Fruit fly (Drosophila melanogaster) whole organism, embryonic: Measurements from ENCODE around the gene miple1.

Source experiments
- Abd-B ChIP-seq: fragments of 200-800 bp; sonication (Bioruptor generic); optimal IDR thresholded peaks from 2 replicates; lab custom pipeline; 2018; ENCODE audit warnings: missing biosample characterization, mild to moderate bottlenecking, missing genetic modification characterization, moderate library complexity
- Bgb ChIP-seq: fragments of 200-800 bp; sonication (Bioruptor generic); IDR thresholded peaks from 2 replicates; pipeline ENCODE4 v1.3.6; 2022; ENCODE audit warnings: missing biosample characterization, missing genetic modification characterization; ENCODE audit not compliant: partially characterized antibody
- CG1024 ChIP-seq: fragments of 200-800 bp; sonication (Bioruptor generic); IDR thresholded peaks from 2 replicates; pipeline ENCODE4 v1.3.6; 2022; ENCODE audit warnings: missing biosample characterization, missing genetic modification characterization
- CG10431 ChIP-seq: fragments of 200-800 bp; sonication (Bioruptor generic); optimal IDR thresholded peaks from 3 replicates; lab custom pipeline; 2018; ENCODE audit warnings: missing biosample characterization, mild to moderate bottlenecking, missing genetic modification characterization
- CG10543 ChIP-seq: fragments of 200-800 bp; sonication (Bioruptor generic); optimal IDR thresholded peaks from 3 replicates; lab custom pipeline; 2017; ENCODE audit warnings: missing biosample characterization, mild to moderate bottlenecking, missing genetic modification characterization, moderate library complexity
- CG11085 ChIP-seq: fragments of 200-800 bp; sonication (Bioruptor generic); IDR thresholded peaks from 2 replicates; pipeline ENCODE4 v1.3.6; 2022; ENCODE audit warnings: missing biosample characterization, missing genetic modification characterization
- CG11398 ChIP-seq: fragments of 200-800 bp; sonication (Bioruptor generic); optimal IDR thresholded peaks from 2 replicates; lab custom pipeline; 2016; ENCODE audit warnings: missing biosample characterization, missing genetic modification characterization
- CG11560 ChIP-seq: fragments of 200-800 bp; sonication (Bioruptor generic); IDR thresholded peaks from 3 replicates; pipeline ENCODE4 v1.3.6; 2022; ENCODE audit warnings: missing biosample characterization, missing genetic modification characterization
- CG1647 ChIP-seq: fragments of 200-800 bp; sonication (Bioruptor generic); optimal IDR thresholded peaks from 3 replicates; lab custom pipeline; 2016; ENCODE audit warnings: missing biosample characterization, missing genetic modification characterization
- CG1832 ChIP-seq: fragments of 200-800 bp; sonication (Bioruptor generic); optimal IDR thresholded peaks from 2 replicates; lab custom pipeline; 2017; ENCODE audit warnings: missing biosample characterization, mild to moderate bottlenecking, missing genetic modification characterization, inconsistent platforms
- CG2199 ChIP-seq: fragments of 200-800 bp; sonication (Bioruptor generic); IDR thresholded peaks from 3 replicates; pipeline ENCODE4 v1.3.6; 2022; ENCODE audit warnings: missing biosample characterization, missing genetic modification characterization
- CG2875 ChIP-seq: fragments of 200-800 bp; sonication (Bioruptor generic); optimal IDR thresholded peaks from 2 replicates; lab custom pipeline; 2017; ENCODE audit warnings: missing biosample characterization, mild to moderate bottlenecking, missing genetic modification characterization, missing genetic modification reagents
- CG32772 ChIP-seq: fragments of 200-800 bp; sonication (Bioruptor generic); IDR thresholded peaks from 2 replicates; pipeline ENCODE4 v1.3.6; 2022; ENCODE audit warnings: missing biosample characterization, missing genetic modification characterization
- CG34224 ChIP-seq: fragments of 200-800 bp; sonication (Bioruptor generic); IDR thresholded peaks from 3 replicates; pipeline ENCODE4 v1.3.6; 2022; ENCODE audit warnings: missing biosample characterization, missing genetic modification characterization; ENCODE audit not compliant: partially characterized antibody
- CG42726 ChIP-seq: fragments of 200-800 bp; sonication (Bioruptor generic); IDR thresholded peaks from 2 replicates; pipeline ENCODE4 v1.3.6; 2022; ENCODE audit warnings: missing biosample characterization, missing genetic modification characterization; ENCODE audit not compliant: partially characterized antibody
- CG4360 ChIP-seq: fragments of 200-800 bp; sonication (Bioruptor generic); IDR thresholded peaks from 2 replicates; pipeline ENCODE4 v1.3.6; 2022; ENCODE audit warnings: missing biosample characterization, missing genetic modification characterization
- CG4404 ChIP-seq: fragments of 200-800 bp; sonication (Bioruptor generic); IDR thresholded peaks from 2 replicates; pipeline ENCODE4 v1.3.6; 2022; ENCODE audit warnings: missing biosample characterization, missing genetic modification characterization
- CG6765 ChIP-seq: fragments of 200-800 bp; sonication (Bioruptor generic); optimal IDR thresholded peaks from 3 replicates; lab custom pipeline; 2017; ENCODE audit warnings: missing biosample characterization, mild to moderate bottlenecking, missing genetic modification characterization
- CG7963 ChIP-seq: fragments of 200-800 bp; sonication (Bioruptor generic); IDR thresholded peaks from 3 replicates; pipeline ENCODE4 v1.3.6; 2022; ENCODE audit warnings: missing biosample characterization, missing genetic modification characterization; ENCODE audit not compliant: partially characterized antibody
- CG8388 ChIP-seq: fragments of 200-800 bp; sonication (Bioruptor generic); optimal IDR thresholded peaks from 2 replicates; lab custom pipeline; 2019; ENCODE audit warnings: missing biosample characterization, mild to moderate bottlenecking, missing genetic modification characterization, moderate library complexity
- Doc3 ChIP-seq: fragments of 200-800 bp; sonication (Bioruptor generic); IDR thresholded peaks from 3 replicates; pipeline ENCODE4 v1.3.6; 2022; ENCODE audit warnings: missing biosample characterization, missing genetic modification characterization; ENCODE audit not compliant: partially characterized antibody
- ERR ChIP-seq: fragments of 200-800 bp; sonication (Bioruptor generic); optimal IDR thresholded peaks from 2 replicates; lab custom pipeline; 2016; ENCODE audit warnings: missing biosample characterization, missing genetic modification characterization
- Ets97D ChIP-seq: fragments of 200-800 bp; sonication (Bioruptor generic); optimal IDR thresholded peaks from 3 replicates; lab custom pipeline; 2016; ENCODE audit warnings: missing biosample characterization, missing genetic modification characterization
- HHEX ChIP-seq: fragments of 200-800 bp; sonication (Bioruptor generic); optimal IDR thresholded peaks from 3 replicates; lab custom pipeline; 2017; ENCODE audit warnings: missing biosample characterization, mild to moderate bottlenecking, missing genetic modification characterization, missing genetic modification reagents
- HLH4C ChIP-seq: fragments of 200-800 bp; sonication (Bioruptor generic); IDR thresholded peaks from 3 replicates; pipeline ENCODE4 v1.3.6; 2022; ENCODE audit warnings: missing biosample characterization, missing genetic modification characterization; ENCODE audit not compliant: partially characterized antibody
- MBD-R2 ChIP-seq: fragments of 200-800 bp; sonication (Bioruptor generic); IDR thresholded peaks from 2 replicates; pipeline ENCODE4 v1.3.6; 2022; ENCODE audit warnings: missing biosample characterization, missing genetic modification characterization
- MESR4 ChIP-seq: fragments of 200-800 bp; sonication (Bioruptor generic); optimal IDR thresholded peaks from 2 replicates; lab custom pipeline; 2018; ENCODE audit warnings: missing biosample characterization, mild to moderate bottlenecking, missing genetic modification characterization, moderate library complexity
- NK7.1 ChIP-seq: fragments of 200-800 bp; sonication (Bioruptor generic); optimal IDR thresholded peaks from 3 replicates; lab custom pipeline; 2016; ENCODE audit warnings: missing biosample characterization, missing genetic modification characterization
- Opbp ChIP-seq: fragments of 200-800 bp; sonication (Bioruptor generic); IDR thresholded peaks from 3 replicates; pipeline ENCODE4 v1.3.6; 2022; ENCODE audit warnings: missing biosample characterization, missing genetic modification characterization; ENCODE audit not compliant: partially characterized antibody
- PHDP ChIP-seq: fragments of 200-800 bp; sonication (Bioruptor generic); optimal IDR thresholded peaks from 3 replicates; lab custom pipeline; 2018; ENCODE audit warnings: missing biosample characterization, mild to moderate bottlenecking, missing genetic modification characterization, moderate library complexity
- Sry-δ ChIP-seq: fragments of 200-800 bp; sonication (Bioruptor generic); optimal IDR thresholded peaks from 2 replicates; lab custom pipeline; 2016; ENCODE audit warnings: missing biosample characterization, missing genetic modification characterization
- Xbp1 ChIP-seq: fragments of 200-800 bp; sonication (Bioruptor generic); optimal IDR thresholded peaks from 3 replicates; lab custom pipeline; 2016; ENCODE audit warnings: missing biosample characterization, mild to moderate bottlenecking, missing genetic modification characterization
- YL-1 ChIP-seq: fragments of 200-800 bp; sonication (Bioruptor generic); optimal IDR thresholded peaks from 3 replicates; lab custom pipeline; 2017; ENCODE audit warnings: missing biosample characterization, mild to moderate bottlenecking, missing genetic modification characterization
- cato ChIP-seq: fragments of 200-800 bp; sonication (Bioruptor generic); optimal IDR thresholded peaks from 2 replicates; lab custom pipeline; 2016; ENCODE audit warnings: missing biosample characterization, missing genetic modification characterization, borderline replicate concordance
- chinmo ChIP-seq: fragments of 200-800 bp; sonication (Bioruptor generic); IDR thresholded peaks from 4 replicates; pipeline ENCODE4 v1.3.6; 2022; ENCODE audit warnings: missing biosample characterization, missing genetic modification characterization; ENCODE audit not compliant: partially characterized antibody
- eve ChIP-seq, 2 experiments: fragments of >200 bp; optimal IDR thresholded peaks; 2 replicates each; lab custom pipeline; 2017; ENCODE audit warnings: missing biosample characterization in 2 of 2, missing genetic modification characterization in 2 of 2
- ewg ChIP-seq: fragments of 200-800 bp; sonication (Bioruptor generic); optimal IDR thresholded peaks from 3 replicates; lab custom pipeline; 2017; ENCODE audit warnings: mild to moderate bottlenecking, missing biosample characterization, missing genetic modification reagents, missing genetic modification characterization
- gce ChIP-seq: fragments of 200-800 bp; sonication (Bioruptor generic); IDR thresholded peaks from 3 replicates; pipeline ENCODE4 v1.3.6; 2022; ENCODE audit warnings: missing biosample characterization, missing genetic modification characterization
- grau ChIP-seq: fragments of 200-800 bp; optimal IDR thresholded peaks from 3 replicates; lab custom pipeline; 2019; ENCODE audit warnings: missing biosample characterization, mild to moderate bottlenecking, missing genetic modification characterization, moderate library complexity
- gt ChIP-seq: fragments of 200-800 bp; sonication (Bioruptor generic); IDR thresholded peaks from 2 replicates; pipeline ENCODE4 v1.3.6; 2022; ENCODE audit warnings: missing biosample characterization, missing genetic modification characterization
- ind ChIP-seq: fragments of 200-800 bp; sonication (Bioruptor generic); optimal IDR thresholded peaks from 3 replicates; lab custom pipeline; 2016; ENCODE audit warnings: missing biosample characterization, missing genetic modification characterization
- insv ChIP-seq, 2 experiments: fragments of 200-800 bp; sonication (Bioruptor generic); optimal IDR thresholded peaks; 3 replicates each; lab custom pipeline; 2016 to 2018; ENCODE audit warnings: missing biosample characterization in 2 of 2, missing genetic modification characterization in 2 of 2
- mirr ChIP-seq: fragments of 200-800 bp; sonication (Bioruptor generic); optimal IDR thresholded peaks from 3 replicates; lab custom pipeline; 2018; ENCODE audit warnings: missing biosample characterization, mild to moderate bottlenecking, missing genetic modification characterization
- pzg ChIP-seq: fragments of 200-800 bp; sonication (Bioruptor generic); optimal IDR thresholded peaks from 3 replicates; lab custom pipeline; 2018; ENCODE audit warnings: missing biosample characterization, mild to moderate bottlenecking, missing genetic modification characterization, moderate library complexity
- rib ChIP-seq: fragments of 200-800 bp; sonication (Bioruptor generic); IDR thresholded peaks from 2 replicates; pipeline ENCODE4 v1.3.6; 2022; ENCODE audit warnings: missing biosample characterization, missing genetic modification characterization
- seq ChIP-seq: fragments of 200-800 bp; sonication (Bioruptor generic); IDR thresholded peaks from 2 replicates; pipeline ENCODE4 v1.3.6; 2022; ENCODE audit warnings: missing biosample characterization, missing genetic modification characterization
- tio ChIP-seq: fragments of 200-800 bp; sonication (Bioruptor generic); optimal IDR thresholded peaks from 2 replicates; lab custom pipeline; 2017; ENCODE audit warnings: missing biosample characterization, missing genetic modification characterization, inconsistent platforms
- tna ChIP-seq: fragments of 200-800 bp; sonication (Bioruptor generic); IDR thresholded peaks from 2 replicates; pipeline ENCODE4 v1.3.6; 2022; ENCODE audit warnings: missing biosample characterization, missing genetic modification characterization; ENCODE audit not compliant: partially characterized antibody
- usp ChIP-seq: fragments of >200 bp; optimal IDR thresholded peaks from 2 replicates; lab custom pipeline; 2017; ENCODE audit warnings: missing biosample characterization, missing genetic modification characterization

The miple1 gene

DNA sequence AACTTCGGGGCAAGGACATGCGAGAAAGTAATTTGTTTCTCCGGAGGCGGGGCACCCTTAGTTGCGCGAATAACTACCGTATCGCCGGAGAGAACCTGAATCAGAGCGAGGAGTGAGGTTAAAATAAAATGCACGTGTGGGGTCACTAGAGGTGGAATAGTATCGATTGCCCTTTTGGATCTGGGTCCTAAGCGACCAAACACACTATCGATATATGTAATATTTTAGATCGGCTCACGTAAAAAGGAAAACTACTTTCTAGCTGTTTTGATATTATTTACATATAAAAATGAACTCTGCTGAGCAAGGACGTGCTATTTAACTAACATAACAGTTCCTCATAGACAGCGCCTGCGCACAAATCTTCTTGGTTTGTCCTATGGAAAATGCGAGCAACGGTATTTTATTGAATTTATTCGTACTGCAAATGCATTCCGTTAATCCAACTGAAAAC, 4.3 kb upstream of the miple1 start (continued):
- TF ChIP-seq ERR (GFP tag; lab: Kevin White, UChicago) (no peak), CG4404 (GFP tag; lab: Robert Waterston, UW) (no peak), gt (no peak), Doc3 (GFP tag; lab: Robert Waterston, UW) (peak; percentile 73; the same call in 2 of the 3 replicates), Sry-δ (GFP tag; lab: Kevin White, UChicago) (peak; percentile 89), CG1024 (GFP tag; lab: Robert Waterston, UW) (no peak), CG2875 (no peak), Bgb (GFP tag; lab: Robert Waterston, UW) (peak; percentile 81), eve (GFP tag; optimal IDR thresholded peaks at IDR 0.05; lab: Kevin White, UChicago) (no peak), NK7.1 (GFP tag; lab: Kevin White, UChicago) (no peak), HHEX (GFP tag; lab: Kevin White, UChicago) (no peak), grau (tag; lab: Kevin White, UChicago) (no peak), CG32772 (GFP tag; lab: Robert Waterston, UW) (no peak), CG6765 (GFP tag; lab: Kevin White, UChicago) (no peak), CG10431 (GFP tag; lab: Kevin White, UChicago) (no peak), pzg (GFP tag; lab: Kevin White, UChicago) (peak; percentile 69), Ets97D (GFP tag; lab: Kevin White, UChicago) (peak; percentile 28), CG11085 (GFP tag; lab: Robert Waterston, UW) (no peak), ind (GFP tag; lab: Kevin White, UChicago) (no peak), CG8388 (GFP tag; lab: Kevin White, UChicago) (no peak), Xbp1 (GFP tag; lab: Kevin White, UChicago) (no peak), HLH4C (peak; percentile 70), seq (GFP tag; lab: Robert Waterston, UW) (no peak), CG1647 (GFP tag; lab: Kevin White, UChicago) (no peak), CG42726 (GFP tag; lab: Robert Waterston, UW) (peak; percentile 78; the same call in 1 of the 2 replicates), CG11560 (no peak), chinmo (GFP tag; lab: Robert Waterston, UW) (peak; percentile 96), tna (GFP tag; lab: Robert Waterston, UW) (peak; percentile 62; the same call in 1 of the 2 replicates), insv (GFP tag; optimal IDR thresholded peaks at IDR 0.05; lab: Kevin White, UChicago) (no peak), tio (GFP tag; lab: Kevin White, UChicago) (no peak), mirr (GFP tag; lab: Kevin White, UChicago) (peak; percentile 26), cato (no peak), CG34224 (peak; percentile 83), PHDP (tag; lab: Kevin White, UChicago) (no peak), usp (GFP tag; lab: Kevin White, UChicago) (no peak), rib (GFP tag; lab: Robert Waterston, UW) (no peak), CG4360 (GFP tag; lab: Robert Waterston, UW) (no peak), MBD-R2 (GFP tag; lab: Robert Waterston, UW) (peak; percentile 51; the same call in 1 of the 2 replicates)

DNA sequence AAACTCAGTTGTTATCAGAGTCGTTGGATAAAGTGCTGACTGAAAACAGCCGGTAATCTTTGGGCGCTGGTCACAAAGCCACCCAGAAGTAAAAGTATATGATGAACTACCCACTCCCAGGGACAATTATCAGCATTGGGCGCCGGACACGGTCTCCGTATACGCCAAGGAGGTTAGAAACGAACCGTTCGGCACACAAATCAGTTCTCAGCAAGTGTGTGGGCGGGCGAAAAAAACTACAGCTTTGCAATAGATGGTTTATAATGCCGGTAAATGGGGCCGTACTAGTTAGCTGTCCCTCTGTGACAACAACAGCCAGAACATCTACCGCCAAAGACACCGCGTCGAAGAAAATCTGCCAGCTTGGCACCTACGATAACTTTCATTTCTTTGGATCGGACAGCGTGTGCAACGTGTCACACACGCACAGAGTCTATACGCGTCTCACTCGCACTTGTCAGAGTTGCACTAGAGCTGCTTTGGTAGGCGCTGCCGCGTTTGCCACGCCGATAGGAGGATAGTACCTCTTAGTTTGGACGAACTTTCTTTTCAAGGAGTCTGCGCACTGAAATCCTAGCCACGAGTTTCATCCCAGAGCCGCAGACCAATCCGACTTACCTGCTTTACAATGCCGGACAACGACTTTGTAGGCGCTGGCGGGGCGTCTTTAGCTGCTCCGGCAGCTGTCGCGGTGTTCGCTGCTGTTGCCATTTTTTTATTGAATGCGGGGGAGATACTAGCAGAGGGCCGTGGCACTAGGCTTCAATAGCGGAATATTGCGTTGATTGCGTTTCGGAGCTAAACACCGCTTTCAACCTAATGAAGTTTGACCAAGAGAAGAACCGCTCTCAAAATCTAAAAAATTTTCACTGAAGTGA, 3.4 kb upstream of the miple1 start:
- TF ChIP-seq MESR4 (GFP tag; lab: Kevin White, UChicago) (peak; percentile 70), YL-1 (GFP tag; lab: Kevin White, UChicago) (peak; percentile 39), CG2199 (0 out of 3 replicates have a peak, but pooled peaks have one; percentile 30), gce (0 out of 3 replicates have a peak, but pooled peaks have one; percentile 42), CG10543 (GFP tag; lab: Kevin White, UChicago) (no peak), Opbp (GFP tag; lab: Robert Waterston, UW) (peak; percentile 19; the same call in 1 of the 3 replicates), ewg (GFP tag; lab: Kevin White, UChicago) (peak; percentile 20), CG7963 (no peak), CG11398 (GFP tag; lab: Kevin White, UChicago) (peak; percentile 19), Abd-B (GFP tag; lab: Kevin White, UChicago) (no peak), CG1832 (GFP tag; lab: Kevin White, UChicago) (peak; percentile 83)
